Worm (Caenorhabditis elegans): ENCODE measurements around the gene cft-1.

- TF ChIP-seq ces-1 (GFP tag; optimal IDR thresholded peaks at IDR 0.05) (no peak), mes-2 (tag; optimal IDR thresholded peaks at IDR 0.05; ENCODE audit: poor library complexity, severe bottlenecking) (no peak), F26F4.8 (GFP tag; conservative IDR thresholded peaks at IDR 0.05) (no peak), zfp-2 (tag; optimal IDR thresholded peaks at IDR 0.05) (no peak), ztf-11 (tag; optimal IDR thresholded peaks at IDR 0.05) (no peak), unc-130 (GFP tag; optimal IDR thresholded peaks at IDR 0.05) (no peak), ceh-44 (GFP tag; IDR thresholded peaks at IDR 0.05) (no peak), ZK546.5 (tag; optimal IDR thresholded peaks at IDR 0.05) (no peak), duxl-1 (tag; optimal IDR thresholded peaks at IDR 0.05; ENCODE audit: poor library complexity) (no peak), nhr-28 (tag; optimal IDR thresholded peaks at IDR 0.05) (no peak)
Observed at ce11 chrV:5502701-5503100, 35.9 kb upstream of the cft-1 start.

All from whole organism, L4 larva.